Worm (Caenorhabditis elegans) whole organism, L4 larva: Measurements from ENCODE around the gene ZC250.5.

Experiments used
- F10B5.3 ChIP-seq: sonication (generic microtip); optimal IDR thresholded peaks from 2 replicates; lab custom pipeline; 2016; ENCODE audit warnings: mild to moderate bottlenecking, missing genetic modification characterization, missing compliant biosample characterization
- T20F7.1 ChIP-seq: fragments of 200-800 bp; sonication (Bioruptor generic); optimal IDR thresholded peaks from 2 replicates; lab custom pipeline; 2018; ENCODE audit warnings: mild to moderate bottlenecking, missing genetic modification characterization, missing compliant biosample characterization
- T26A8.4 ChIP-seq: fragments of 200-800 bp; sonication (Bioruptor generic); IDR thresholded peaks from 2 replicates; pipeline ENCODE4 v1.3.6; 2022; ENCODE audit warnings: missing genetic modification characterization, missing compliant biosample characterization
- Y105C5A.15 ChIP-seq: fragments of 200-800 bp; sonication (Bioruptor generic); IDR thresholded peaks from 2 replicates; pipeline ENCODE4 v1.3.6; 2022; ENCODE audit warnings: missing genetic modification characterization, missing compliant biosample characterization
- aha-1 ChIP-seq: fragments of 150-350 bp; peaks from one replicate; lab custom pipeline; 2014; ENCODE audit warnings: missing biosample characterization, missing genetic modification characterization
- aly-2 ChIP-seq: sonication (generic microtip); optimal IDR thresholded peaks from 2 replicates; lab custom pipeline; 2018; ENCODE audit warnings: missing biosample characterization, missing genetic modification characterization
- ama-1 ChIP-seq: fragments of 150-350 bp; optimal IDR thresholded peaks from 2 replicates; lab custom pipeline; 2014; ENCODE audit warnings: inconsistent platforms, mixed read lengths
- ceh-20 ChIP-seq: fragments of 200-800 bp; sonication (Bioruptor generic); IDR thresholded peaks from 2 replicates; pipeline ENCODE4 v1.3.6; 2022; ENCODE audit warnings: missing genetic modification reagents, missing genetic modification characterization, missing compliant biosample characterization
- ceh-32 ChIP-seq: sonication (generic microtip); optimal IDR thresholded peaks from 2 replicates; lab custom pipeline; 2016; ENCODE audit warnings: mild to moderate bottlenecking, missing genetic modification characterization, missing compliant biosample characterization; ENCODE audit not compliant: poor library complexity
- ctbp-1 ChIP-seq: fragments of 200-800 bp; sonication (Bioruptor generic); IDR thresholded peaks from 2 replicates; pipeline ENCODE4 v1.3.6; 2022; ENCODE audit warnings: missing genetic modification reagents, missing genetic modification characterization, missing compliant biosample characterization
- daf-16 ChIP-seq, 3 experiments: sonication (generic microtip); optimal IDR thresholded peaks; 2 replicates each; lab custom pipeline; 2016 to 2017; ENCODE audit warnings: missing genetic modification characterization in 3 of 3, missing genetic modification reagents in 3 of 3, mild to moderate bottlenecking in 2 of 3, missing compliant biosample characterization in 2 of 3, missing biosample characterization in 1 of 3, moderate library complexity in 1 of 3
- daf-19 ChIP-seq: fragments of 200-800 bp; sonication (Bioruptor generic); conservative IDR thresholded peaks from 2 replicates; pipeline ENCODE4 v1.3.6; 2022; ENCODE audit warnings: missing genetic modification characterization, missing compliant biosample characterization
- dmd-6 ChIP-seq: fragments of 200-800 bp; sonication (Bioruptor generic); IDR thresholded peaks from 2 replicates; pipeline ENCODE4 v1.3.6; 2022; ENCODE audit warnings: missing genetic modification reagents, missing genetic modification characterization, missing compliant biosample characterization
- dmd-8 ChIP-seq: fragments of 200-800 bp; sonication (Bioruptor generic); IDR thresholded peaks from 2 replicates; pipeline ENCODE4 v1.3.6; 2022; ENCODE audit warnings: missing genetic modification characterization, missing compliant biosample characterization
- egl-27 ChIP-seq: sonication (generic microtip); optimal IDR thresholded peaks from 3 replicates; lab custom pipeline; 2017; ENCODE audit warnings: missing biosample characterization, missing genetic modification reagents, missing genetic modification characterization
- egl-43 ChIP-seq: fragments of 200-800 bp; sonication (Bioruptor generic); IDR thresholded peaks from 2 replicates; pipeline ENCODE4 v1.3.6; 2022; ENCODE audit warnings: missing genetic modification reagents, missing genetic modification characterization, missing compliant biosample characterization
- fos-1 ChIP-seq: fragments of 150-350 bp; optimal IDR thresholded peaks from 2 replicates; lab custom pipeline; 2014; ENCODE audit warnings: missing biosample characterization, missing genetic modification characterization
- gei-8 ChIP-seq: fragments of 200-800 bp; sonication (Bioruptor generic); optimal IDR thresholded peaks from 2 replicates; lab custom pipeline; 2018; ENCODE audit warnings: mild to moderate bottlenecking, missing genetic modification characterization, missing compliant biosample characterization
- hif-1 ChIP-seq, 2 experiments: sonication (generic microtip); optimal IDR thresholded peaks; 2 replicates each; lab custom pipeline; 2016 to 2017; ENCODE audit warnings: missing compliant biosample characterization in 2 of 2, missing genetic modification characterization in 2 of 2, missing genetic modification reagents in 2 of 2, missing genotype in 2 of 2, mild to moderate bottlenecking in 1 of 2
- hlh-11 ChIP-seq: fragments of 200-800 bp; sonication (Bioruptor generic); optimal IDR thresholded peaks from 2 replicates; lab custom pipeline; 2018; ENCODE audit warnings: mild to moderate bottlenecking, missing genetic modification characterization, missing compliant biosample characterization
- lin-15B ChIP-seq: fragments of 150-350 bp; sonication (generic microtip); optimal IDR thresholded peaks from 3 replicates; lab custom pipeline; 2014; ENCODE audit warnings: missing biosample characterization, missing genetic modification characterization
- lin-29 ChIP-seq: fragments of 200-800 bp; sonication (Bioruptor generic); IDR thresholded peaks from 2 replicates; pipeline ENCODE4 v1.3.6; 2022; ENCODE audit warnings: missing genetic modification reagents, missing genetic modification characterization, missing compliant biosample characterization
- lin-38 ChIP-seq: fragments of 200-800 bp; sonication (Bioruptor generic); IDR thresholded peaks from 2 replicates; pipeline ENCODE4 v1.3.6; 2022; ENCODE audit warnings: missing genetic modification reagents, missing genetic modification characterization, missing compliant biosample characterization
- lin-39 ChIP-seq: fragments of 150-350 bp; optimal IDR thresholded peaks from 2 replicates; lab custom pipeline; 2014; ENCODE audit warnings: missing biosample characterization, missing genetic modification reagents, missing genetic modification characterization
- madf-9 ChIP-seq: fragments of 200-800 bp; sonication (Bioruptor generic); conservative IDR thresholded peaks from 2 replicates; pipeline ENCODE4 v1.3.6; 2022; ENCODE audit warnings: missing genetic modification reagents, missing genetic modification characterization, missing compliant biosample characterization
- mdl-1 ChIP-seq, 2 experiments: fragments of 150-350 bp in 1 of 2; sonication (generic microtip) in 1 of 2; optimal IDR thresholded peaks; 2 replicates each; lab custom pipeline; 2014 to 2017; ENCODE audit warnings: missing biosample characterization in 2 of 2, missing genetic modification characterization in 2 of 2
- mdt-29 ChIP-seq: fragments of 200-800 bp; sonication (Bioruptor generic); IDR thresholded peaks from 2 replicates; pipeline ENCODE4 v1.3.6; 2022; ENCODE audit warnings: missing genetic modification reagents, missing genetic modification characterization, missing compliant biosample characterization
- mep-1 ChIP-seq: fragments of 150-350 bp; sonication (generic microtip); optimal IDR thresholded peaks from 3 replicates; lab custom pipeline; 2014; ENCODE audit warnings: missing biosample characterization, missing genetic modification characterization
- mes-2 ChIP-seq: sonication (generic microtip); optimal IDR thresholded peaks from 2 replicates; lab custom pipeline; 2016; ENCODE audit warnings: missing genotype, mild to moderate bottlenecking, missing genetic modification characterization, missing compliant biosample characterization; ENCODE audit not compliant: poor library complexity, severe bottlenecking
- mxl-2 ChIP-seq: fragments of 200-800 bp; sonication (Bioruptor generic); conservative IDR thresholded peaks from 2 replicates; pipeline ENCODE4 v1.3.6; 2022; ENCODE audit warnings: missing genetic modification reagents, missing genetic modification characterization, missing compliant biosample characterization
- nhr-10 ChIP-seq: fragments of 150-350 bp; optimal IDR thresholded peaks from 2 replicates; lab custom pipeline; 2014; ENCODE audit warnings: missing biosample characterization, missing genetic modification characterization
- nhr-11 ChIP-seq: fragments of 150-350 bp; optimal IDR thresholded peaks from 2 replicates; lab custom pipeline; 2014; ENCODE audit warnings: missing biosample characterization, missing genetic modification characterization
- nhr-237 ChIP-seq: sonication (generic microtip); optimal IDR thresholded peaks from 2 replicates; lab custom pipeline; 2017; ENCODE audit warnings: missing biosample characterization, missing genetic modification characterization
- nhr-28 ChIP-seq: fragments of 150-350 bp; optimal IDR thresholded peaks from 2 replicates; lab custom pipeline; 2014; ENCODE audit warnings: missing biosample characterization, missing genetic modification characterization
- nhr-6 ChIP-seq: fragments of 150-350 bp; optimal IDR thresholded peaks from 2 replicates; lab custom pipeline; 2014; ENCODE audit warnings: missing biosample characterization, missing genetic modification characterization
- nhr-76 ChIP-seq: fragments of 150-350 bp; optimal IDR thresholded peaks from 2 replicates; lab custom pipeline; 2014; ENCODE audit warnings: missing biosample characterization, missing genetic modification characterization
- nhr-77 ChIP-seq: fragments of 150-350 bp; optimal IDR thresholded peaks from 2 replicates; lab custom pipeline; 2014; ENCODE audit warnings: missing biosample characterization, missing genetic modification characterization
- pha-4 ChIP-seq, 2 experiments: fragments of 150-350 bp in 1 of 2; fragments of 200-800 bp in 1 of 2; sonication (Bioruptor generic) in 1 of 2; IDR thresholded peaks in 1 of 2; optimal IDR thresholded peaks in 1 of 2; 2 replicates each; pipeline versions ENCODE4 v1.3.6 to Lab custom; 2014 to 2022; ENCODE audit warnings: missing genetic modification characterization in 2 of 2, missing genetic modification reagents in 2 of 2, missing biosample characterization in 1 of 2, missing compliant biosample characterization in 1 of 2
- php-3 ChIP-seq: fragments of 200-800 bp; sonication (Bioruptor generic); IDR thresholded peaks from 2 replicates; pipeline ENCODE4 v1.3.6; 2022; ENCODE audit warnings: missing genetic modification reagents, missing genetic modification characterization, missing compliant biosample characterization
- saeg-2 ChIP-seq: fragments of 200-800 bp; sonication (Bioruptor generic); IDR thresholded peaks from 2 replicates; pipeline ENCODE4 v1.3.6; 2022; ENCODE audit warnings: missing genetic modification reagents, missing genetic modification characterization, missing compliant biosample characterization
- sdz-12 ChIP-seq: fragments of 200-800 bp; sonication (Bioruptor generic); optimal IDR thresholded peaks from 2 replicates; lab custom pipeline; 2018; ENCODE audit warnings: mild to moderate bottlenecking, missing genetic modification characterization, missing compliant biosample characterization
- skn-1 ChIP-seq: fragments of 150-350 bp; optimal IDR thresholded peaks from 2 replicates; lab custom pipeline; 2014; ENCODE audit warnings: missing biosample characterization, missing genetic modification characterization
- snpc-1.2 ChIP-seq: fragments of 200-800 bp; sonication (Bioruptor generic); IDR thresholded peaks from 2 replicates; pipeline ENCODE4 v1.3.6; 2022; ENCODE audit warnings: missing genetic modification reagents, missing genetic modification characterization, missing compliant biosample characterization
- spr-3 ChIP-seq: fragments of 200-800 bp; sonication (Bioruptor generic); optimal IDR thresholded peaks from 2 replicates; lab custom pipeline; 2018; ENCODE audit warnings: mild to moderate bottlenecking, missing genetic modification characterization, missing compliant biosample characterization
- tra-1 ChIP-seq: fragments of 200-800 bp; sonication (Bioruptor generic); IDR thresholded peaks from 2 replicates; pipeline ENCODE4 v1.3.6; 2022; ENCODE audit warnings: missing genetic modification reagents, missing genetic modification characterization, missing compliant biosample characterization
- vab-7 ChIP-seq: fragments of 200-800 bp; sonication (Bioruptor generic); IDR thresholded peaks from 2 replicates; pipeline ENCODE4 v1.3.6; 2022; ENCODE audit warnings: missing genetic modification reagents, missing genetic modification characterization, missing compliant biosample characterization
- ztf-7 ChIP-seq: fragments of 150-350 bp; optimal IDR thresholded peaks from 2 replicates; lab custom pipeline; 2014; ENCODE audit warnings: missing biosample characterization, missing genetic modification characterization

ZC250.5 gene

DNA sequence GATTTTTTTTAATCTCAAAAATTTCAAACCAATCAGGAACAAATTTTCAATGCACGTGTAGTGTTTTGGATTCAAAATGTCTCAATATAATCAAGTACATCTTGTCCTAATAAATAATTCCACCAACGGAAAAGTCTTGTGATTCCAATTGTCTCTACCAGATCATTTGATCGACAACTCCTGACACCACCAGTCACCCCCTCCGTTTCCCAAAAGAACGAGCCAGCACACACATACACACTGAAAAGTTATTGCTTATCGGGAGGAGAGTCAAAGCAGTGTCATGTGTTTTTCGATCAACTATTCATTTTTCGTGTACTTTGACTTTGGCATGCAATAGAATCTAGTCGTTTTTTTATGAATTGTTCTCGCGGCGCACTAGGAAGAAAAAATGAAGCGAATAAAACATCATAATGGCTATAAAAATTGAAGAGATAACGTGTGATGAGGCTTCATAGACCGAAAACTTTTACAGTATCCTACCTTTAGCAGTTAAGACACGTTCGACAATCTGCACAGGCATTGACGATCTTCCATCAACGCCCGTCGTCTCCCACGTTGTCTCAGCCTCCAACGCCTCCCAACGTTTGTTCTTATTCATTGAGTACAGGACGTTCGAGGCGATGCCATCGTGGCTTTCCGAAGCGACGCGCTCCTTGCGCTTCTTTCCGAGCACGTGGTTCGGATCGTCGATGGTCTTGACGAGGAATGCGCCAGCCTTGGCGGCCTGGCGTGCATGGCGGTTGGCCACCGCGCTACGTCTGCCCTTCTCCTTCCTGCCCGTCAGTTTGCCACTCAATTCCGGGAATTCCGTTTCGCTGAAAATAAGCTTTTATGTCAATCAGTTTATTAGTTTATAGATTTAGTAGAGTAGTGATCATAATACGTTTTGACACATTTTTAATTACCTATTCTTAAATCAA lies 38.1 kb downstream of the ZC250.5 start (continued):
- TF ChIP-seq vab-7 (GFP tag; lab: Robert Waterston, UW) (peak; percentile 21; the same call in 1 of the 2 replicates), nhr-76 (no peak), ama-1 (lab: Kevin White, UChicago) (peak; percentile 16), php-3 (peak; percentile 68), dmd-8 (GFP tag; lab: Robert Waterston, UW) (no peak), ctbp-1 (GFP tag; lab: Robert Waterston, UW) (no peak), spr-3 (no peak), madf-9 (GFP tag; lab: Robert Waterston, UW) (0 out of 2 replicates have a peak, but pooled peaks have one; percentile 15), daf-16 (GFP tag; optimal IDR thresholded peaks at IDR 0.05; lab: Kevin White, UChicago) (no peak), daf-16 (tag; optimal IDR thresholded peaks at IDR 0.05; lab: Kevin White, UChicago) (peak; percentile 72), ceh-32 (no peak), mxl-2 (GFP tag; lab: Robert Waterston, UW) (0 out of 2 replicates have a peak, but pooled peaks have one; percentile 4), lin-29 (GFP tag; lab: Robert Waterston, UW) (peak; percentile 53; the same call in 1 of the 2 replicates), daf-19 (no peak), sdz-12 (GFP tag; lab: Kevin White, UChicago) (no peak), nhr-10 (tag; lab: Kevin White, UChicago) (no peak), aly-2 (tag; lab: Kevin White, UChicago) (no peak), Y105C5A.15 (GFP tag; lab: Robert Waterston, UW) (no peak), lin-38 (GFP tag; lab: Robert Waterston, UW) (peak; percentile 4; the same call in 1 of the 2 replicates), nhr-77 (peak; percentile 87), mep-1 (tag; lab: Kevin White, UChicago) (peak; percentile 64), egl-43 (GFP tag; lab: Robert Waterston, UW) (peak; percentile 59; the same call in 1 of the 2 replicates), gei-8 (GFP tag; lab: Kevin White, UChicago) (no peak), tra-1 (GFP tag; lab: Robert Waterston, UW) (0 out of 2 replicates have a peak, but pooled peaks have one; percentile 7), ceh-20 (0 out of 2 replicates have a peak, but pooled peaks have one; percentile 42), T26A8.4 (GFP tag; lab: Robert Waterston, UW) (peak; percentile 10; the same call in 1 of the 2 replicates), nhr-11 (tag; lab: Kevin White, UChicago) (peak; percentile 78), pha-4 (GFP tag; IDR thresholded peaks at IDR 0.05; lab: Robert Waterston, UW) (peak; percentile 56), pha-4 (tag; optimal IDR thresholded peaks at IDR 0.05; lab: Kevin White, UChicago) (peak; percentile 62), skn-1 (tag; lab: Kevin White, UChicago) (no peak), hlh-11 (tag; lab: Kevin White, UChicago) (peak; percentile 89), mes-2 (tag; lab: Kevin White, UChicago) (peak; percentile 11), T20F7.1 (GFP tag; lab: Kevin White, UChicago) (peak; percentile 62), lin-39 (tag; lab: Kevin White, UChicago) (no peak), nhr-28 (peak; percentile 91), lin-15B (no peak), mdt-29 (GFP tag; lab: Robert Waterston, UW) (peak; percentile 79), snpc-1.2 (no peak; the same call in 1 of the 2 replicates), saeg-2 (GFP tag; lab: Robert Waterston, UW) (0 out of 2 replicates have a peak, but pooled peaks have one; percentile 13), nhr-6 (tag; lab: Kevin White, UChicago) (peak; percentile 5), dmd-6 (GFP tag; lab: Robert Waterston, UW) (peak; percentile 78), F10B5.3 (tag; lab: Kevin White, UChicago) (no peak), fos-1 (tag; lab: Kevin White, UChicago) (no peak), hif-1 (tag; optimal IDR thresholded peaks at IDR 0.05; lab: Kevin White, UChicago) (peak in 1 of 2 experiments; percentile 5), egl-27 (tag; lab: Kevin White, UChicago) (no peak), mdl-1 (tag; optimal IDR thresholded peaks at IDR 0.05; lab: Kevin White, UChicago) (peak; percentile 34 to 74), aha-1 (tag; lab: Kevin White, UChicago) (peak; percentile 70), nhr-237 (tag; lab: Kevin White, UChicago) (no peak), ztf-7 (tag; lab: Kevin White, UChicago) (no peak)
